Fruit fly (Drosophila melanogaster) whole organism, pupa: ENCODE data around the gene Jhbp4.
A peak's percentile ranks its signal among the peaks of the same experiment; 100 is the strongest.

ENCODE experiments used
- CG10348 ChIP-seq: fragments of 200-800 bp; sonication (Bioruptor generic); IDR thresholded peaks from 2 replicates; pipeline ENCODE4 v1.3.6; 2022; ENCODE audit warnings: missing biosample characterization, missing genetic modification characterization
- CG12605 ChIP-seq: fragments of 200-800 bp; sonication (Bioruptor generic); IDR thresholded peaks from 2 replicates; pipeline ENCODE4 v1.3.6; 2022; ENCODE audit warnings: missing biosample characterization, missing genetic modification characterization
- CG13204 ChIP-seq: fragments of 200-800 bp; sonication (Bioruptor generic); optimal IDR thresholded peaks from 2 replicates; lab custom pipeline; 2018; ENCODE audit warnings: missing biosample characterization, mild to moderate bottlenecking, missing genetic modification characterization, moderate library complexity
- CG14655 ChIP-seq: fragments of 200-800 bp; sonication (Bioruptor generic); optimal IDR thresholded peaks from 3 replicates; lab custom pipeline; 2017; ENCODE audit warnings: mild to moderate bottlenecking, missing biosample characterization, missing genetic modification reagents, missing genetic modification characterization
- CG15710 ChIP-seq: fragments of 200-800 bp; sonication (Bioruptor generic); optimal IDR thresholded peaks from 2 replicates; lab custom pipeline; 2018; ENCODE audit warnings: missing biosample characterization, mild to moderate bottlenecking, missing genetic modification characterization, moderate library complexity
- CG17806 ChIP-seq: fragments of 200-800 bp; sonication (Bioruptor generic); optimal IDR thresholded peaks from 2 replicates; lab custom pipeline; 2018; ENCODE audit warnings: missing biosample characterization, mild to moderate bottlenecking, missing genetic modification characterization, moderate library complexity
- CG32121 ChIP-seq: fragments of 200-800 bp; sonication (Bioruptor generic); IDR thresholded peaks from 2 replicates; pipeline ENCODE4 v1.3.6; 2022; ENCODE audit warnings: missing biosample characterization, missing genetic modification characterization
- CG34367 ChIP-seq: fragments of 200-800 bp; sonication (Bioruptor generic); optimal IDR thresholded peaks from 2 replicates; lab custom pipeline; 2018; ENCODE audit warnings: missing biosample characterization, mild to moderate bottlenecking, missing genetic modification characterization
- CG4496 ChIP-seq: fragments of 200-800 bp; sonication (Bioruptor generic); IDR thresholded peaks from 3 replicates; pipeline ENCODE4 v1.3.6; 2022; ENCODE audit warnings: missing biosample characterization, missing genetic modification characterization
- CG8159 ChIP-seq: fragments of 200-800 bp; sonication (Bioruptor generic); optimal IDR thresholded peaks from 3 replicates; lab custom pipeline; 2018; ENCODE audit warnings: missing biosample characterization, mild to moderate bottlenecking, missing genetic modification characterization, moderate library complexity
- CG8301 ChIP-seq: fragments of 200-800 bp; sonication (Bioruptor generic); optimal IDR thresholded peaks from 2 replicates; lab custom pipeline; 2018; ENCODE audit warnings: missing biosample characterization, mild to moderate bottlenecking, missing genetic modification characterization
- CG9948 ChIP-seq: fragments of 200-800 bp; sonication (Bioruptor generic); optimal IDR thresholded peaks from 2 replicates; lab custom pipeline; 2018; ENCODE audit warnings: missing biosample characterization, mild to moderate bottlenecking, missing genetic modification characterization, moderate library complexity
- D1 ChIP-seq: fragments of 200-800 bp; sonication (Bioruptor generic); optimal IDR thresholded peaks from 2 replicates; lab custom pipeline; 2018; ENCODE audit warnings: missing biosample characterization, mild to moderate bottlenecking, missing genetic modification characterization, moderate library complexity
- EcR ChIP-seq: fragments of 200-800 bp; sonication (Bioruptor generic); optimal IDR thresholded peaks from 3 replicates; lab custom pipeline; 2019; ENCODE audit warnings: missing biosample characterization, missing genetic modification characterization, mild to moderate bottlenecking, moderate library complexity, missing genetic modification reagents
- Ets98B ChIP-seq: fragments of 200-800 bp; sonication (Bioruptor generic); IDR thresholded peaks from 2 replicates; pipeline ENCODE4 v1.3.6; 2022; ENCODE audit warnings: missing biosample characterization, missing genetic modification characterization
- Pif1A ChIP-seq: fragments of 200-800 bp; sonication (Bioruptor generic); optimal IDR thresholded peaks from 3 replicates; lab custom pipeline; 2016; ENCODE audit warnings: missing biosample characterization, missing genetic modification characterization
- Pif1B ChIP-seq: fragments of 200-800 bp; sonication (Bioruptor generic); optimal IDR thresholded peaks from 3 replicates; lab custom pipeline; 2016; ENCODE audit warnings: missing biosample characterization, missing genetic modification characterization
- Snoo ChIP-seq: fragments of 200-800 bp; sonication (Bioruptor generic); optimal IDR thresholded peaks from 3 replicates; lab custom pipeline; 2017; ENCODE audit warnings: missing biosample characterization, mild to moderate bottlenecking, missing genetic modification characterization, inconsistent platforms
- fd96Ca ChIP-seq: fragments of 200-800 bp; sonication (Bioruptor generic); IDR thresholded peaks from 3 replicates; pipeline ENCODE4 v1.3.6; 2022; ENCODE audit warnings: missing biosample characterization, missing genetic modification characterization
- gl ChIP-seq: fragments of 200-800 bp; sonication (Bioruptor generic); optimal IDR thresholded peaks from 2 replicates; lab custom pipeline; 2018; ENCODE audit warnings: missing biosample characterization, mild to moderate bottlenecking, missing genetic modification characterization
- rn ChIP-seq: fragments of 200-800 bp; sonication (Bioruptor generic); IDR thresholded peaks from 2 replicates; pipeline ENCODE4 v1.3.6; 2022; ENCODE audit warnings: missing biosample characterization, missing genetic modification characterization

Gene Jhbp4

DNA sequence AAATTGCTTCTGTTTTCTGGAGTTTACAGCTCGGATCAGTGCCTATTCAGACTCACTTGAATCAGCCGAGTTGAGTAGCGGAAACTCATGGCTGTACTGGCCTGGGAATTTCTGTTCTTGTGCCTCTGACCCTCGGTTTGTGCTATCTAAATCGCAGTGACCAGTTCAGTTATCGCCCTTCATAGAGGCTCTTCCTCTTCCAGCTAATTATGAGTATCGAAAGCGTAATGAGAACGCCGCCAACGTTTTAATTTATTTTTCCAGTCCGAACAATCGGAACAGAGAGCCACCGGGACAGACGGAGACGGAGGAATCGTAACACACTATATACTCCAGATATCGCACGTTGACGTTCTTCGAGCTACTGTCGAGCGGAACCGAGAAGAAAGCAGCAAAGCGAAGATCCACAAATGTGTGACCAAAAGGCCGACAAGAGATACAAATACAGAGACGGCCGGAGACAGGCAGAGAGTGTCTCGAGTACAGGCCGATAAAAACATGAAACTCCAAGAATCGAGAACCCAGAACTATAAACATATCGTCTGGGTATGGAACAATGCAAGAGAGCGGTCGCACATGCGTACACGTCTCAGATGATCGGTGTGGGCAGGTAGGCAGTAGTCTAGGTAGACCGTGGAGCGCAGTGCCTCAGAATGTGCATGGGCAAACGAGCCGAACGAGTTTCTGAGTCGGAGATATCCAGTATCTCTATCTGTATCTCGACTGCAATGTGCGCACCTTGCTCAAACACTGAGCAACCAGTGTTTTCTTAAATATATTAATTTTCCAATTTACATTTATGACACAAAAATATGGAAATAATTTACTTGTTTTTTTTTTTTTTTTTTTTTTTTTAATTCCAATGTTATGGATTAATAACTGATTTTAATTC lies 28.6 kb downstream of the Jhbp4 start:
- TF ChIP-seq CG8159 (tag; lab: Kevin White, UChicago) (peak; percentile 80), Pif1A (peak; percentile 90), D1 (tag; lab: Kevin White, UChicago) (peak; percentile 39), EcR (GFP tag; lab: Kevin White, UChicago) (peak; percentile 55), CG12605 (peak; percentile 89), CG13204 (GFP tag; lab: Kevin White, UChicago) (peak; percentile 6), CG15710 (tag; lab: Kevin White, UChicago) (peak; percentile 82), rn (GFP tag; lab: Robert Waterston, UW) (peak; percentile 54), CG14655 (GFP tag; lab: Kevin White, UChicago) (no peak), fd96Ca (GFP tag; lab: Robert Waterston, UW) (peak; percentile 73; the same call in 2 of the 3 replicates), CG4496 (peak; percentile 83; the same call in 2 of the 3 replicates), gl (tag; lab: Kevin White, UChicago) (peak; percentile 4), CG9948 (peak; percentile 71), Pif1B (peak; percentile 90), CG10348 (GFP tag; lab: Robert Waterston, UW) (no peak), CG17806 (peak; percentile 82), CG32121 (GFP tag; lab: Robert Waterston, UW) (peak; percentile 86), Snoo (peak; percentile 58), CG8301 (tag; lab: Kevin White, UChicago) (peak; percentile 66), CG34367 (peak; percentile 70), Ets98B (GFP tag; lab: Robert Waterston, UW) (peak; percentile 88)
- TF ChIP-seq, all 21 proteins: peak for 19

DNA sequence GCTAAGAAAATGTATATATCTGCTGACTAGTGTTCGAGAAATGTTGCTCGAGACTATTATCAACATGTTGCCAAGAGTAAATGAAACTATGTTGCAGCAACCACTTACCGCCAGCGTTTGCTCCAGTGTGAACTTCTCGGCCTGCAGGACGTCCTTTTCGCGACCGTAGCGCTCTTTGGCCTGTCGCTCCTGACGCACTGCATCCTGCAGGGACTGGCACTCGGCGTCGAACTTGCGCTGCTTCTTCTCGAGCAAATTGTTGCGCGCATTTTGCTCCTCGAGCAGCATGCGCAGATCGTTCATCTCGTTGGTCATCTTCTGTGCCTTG lies 29.2 kb downstream of the Jhbp4 start:
- TF ChIP-seq CG34367 (no peak), rn (GFP tag; lab: Robert Waterston, UW) (no peak), fd96Ca (GFP tag; lab: Robert Waterston, UW) (peak; percentile 4; the same call in 1 of the 3 replicates), CG10348 (GFP tag; lab: Robert Waterston, UW) (no peak), Pif1A (peak; percentile 23), Snoo (no peak), CG8159 (tag; lab: Kevin White, UChicago) (no peak), EcR (GFP tag; lab: Kevin White, UChicago) (no peak), CG4496 (no peak; the same call in 1 of the 3 replicates), Ets98B (GFP tag; lab: Robert Waterston, UW) (no peak), CG32121 (GFP tag; lab: Robert Waterston, UW) (no peak)

DNA sequence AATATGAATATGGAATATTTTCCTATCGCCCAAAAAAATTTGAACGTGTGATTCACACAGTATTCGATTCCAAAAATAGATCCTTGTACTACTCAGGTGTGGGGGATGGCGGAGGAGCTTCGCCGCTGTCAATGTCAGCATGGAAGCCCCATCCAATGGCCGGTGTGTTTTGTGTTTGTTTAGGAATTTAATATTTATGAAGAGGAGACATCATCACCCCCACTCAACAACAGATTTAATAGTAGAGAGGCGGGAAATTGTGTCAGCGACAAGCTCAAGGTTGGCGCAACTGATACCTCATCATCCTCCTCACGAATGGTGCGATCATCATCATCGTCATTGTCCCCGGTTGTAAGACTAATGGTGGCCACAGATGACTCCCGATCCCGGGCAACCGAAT lies 30.8 kb downstream of the Jhbp4 start:
- no peak for TF ChIP-seq CG14655 (GFP tag; lab: Kevin White, UChicago)

DNA sequence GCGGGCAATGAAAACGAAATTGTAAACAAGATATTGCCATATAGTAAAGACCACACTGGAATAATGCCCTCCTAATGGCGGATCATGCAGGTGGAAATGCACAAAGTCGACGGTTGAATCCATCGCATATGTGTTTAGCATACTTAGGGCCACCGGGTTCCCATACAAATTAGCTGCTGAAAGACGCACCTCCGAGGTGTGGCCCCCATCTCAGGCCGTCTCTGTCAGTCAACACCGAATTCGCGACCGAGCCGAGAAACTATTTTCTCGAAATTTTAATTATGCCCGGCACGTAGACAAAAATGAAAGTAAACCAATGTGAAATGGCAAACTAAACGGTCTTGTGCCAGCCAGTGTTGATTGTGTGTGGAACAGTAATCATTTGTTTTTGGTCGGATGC lies 34.9 kb downstream of the Jhbp4 start:
- no peak for TF ChIP-seq CG12605
- TF ChIP-seq CG13204 (GFP tag; lab: Kevin White, UChicago): no peak
- no peak for TF ChIP-seq EcR (GFP tag; lab: Kevin White, UChicago)
- TF ChIP-seq Snoo: no peak
- TF ChIP-seq CG4496: no peak
- no peak for TF ChIP-seq fd96Ca (GFP tag; lab: Robert Waterston, UW)
- TF ChIP-seq Ets98B (GFP tag; lab: Robert Waterston, UW): no peak
- TF ChIP-seq CG32121 (GFP tag; lab: Robert Waterston, UW): no peak
- no peak for TF ChIP-seq gl (tag; lab: Kevin White, UChicago)
- no peak for TF ChIP-seq CG15710 (tag; lab: Kevin White, UChicago)
- TF ChIP-seq CG10348 (GFP tag; lab: Robert Waterston, UW): no peak
- no peak for TF ChIP-seq rn (GFP tag; lab: Robert Waterston, UW)
- no peak for TF ChIP-seq CG8159 (tag; lab: Kevin White, UChicago)
- TF ChIP-seq, all 21 proteins: peak for 0

DNA sequence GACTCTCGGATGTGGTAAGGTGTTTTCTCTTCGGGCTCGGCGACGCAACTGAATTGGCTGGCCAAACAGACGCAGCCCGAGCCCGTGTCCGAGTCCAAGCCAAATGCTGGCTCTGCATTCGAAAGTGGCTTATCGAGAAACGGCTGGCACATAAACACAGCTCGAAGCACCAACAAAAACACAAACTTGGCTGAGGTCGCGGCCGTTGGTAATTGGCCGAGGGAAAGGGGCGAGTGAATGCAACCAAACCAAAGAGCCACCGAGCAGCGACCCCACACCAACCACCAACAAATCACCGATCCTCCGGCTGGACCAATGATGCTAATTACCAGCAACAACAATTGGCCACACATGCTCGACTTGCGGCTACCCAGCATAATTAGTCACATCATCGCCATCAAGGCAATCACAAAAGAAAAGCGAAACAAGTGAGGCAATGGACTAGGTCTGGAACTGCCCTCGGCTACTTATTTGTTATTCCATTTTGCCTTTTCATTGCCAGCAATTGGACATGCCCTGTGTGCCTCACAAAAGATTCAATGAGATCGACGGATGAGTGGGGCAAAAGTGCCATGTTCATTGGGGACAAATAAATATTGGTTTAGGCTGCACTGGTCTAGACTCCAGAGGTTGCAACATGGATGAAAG lies 37.8 kb downstream of the Jhbp4 start, which contains the start of gene CG32855:
CG32855 (minus strand) TSS at position 51 of the 648 bp plus-strand sequence.
- TF ChIP-seq EcR (GFP tag; lab: Kevin White, UChicago) (peak; percentile 58), CG12605 (no peak)

DNA sequence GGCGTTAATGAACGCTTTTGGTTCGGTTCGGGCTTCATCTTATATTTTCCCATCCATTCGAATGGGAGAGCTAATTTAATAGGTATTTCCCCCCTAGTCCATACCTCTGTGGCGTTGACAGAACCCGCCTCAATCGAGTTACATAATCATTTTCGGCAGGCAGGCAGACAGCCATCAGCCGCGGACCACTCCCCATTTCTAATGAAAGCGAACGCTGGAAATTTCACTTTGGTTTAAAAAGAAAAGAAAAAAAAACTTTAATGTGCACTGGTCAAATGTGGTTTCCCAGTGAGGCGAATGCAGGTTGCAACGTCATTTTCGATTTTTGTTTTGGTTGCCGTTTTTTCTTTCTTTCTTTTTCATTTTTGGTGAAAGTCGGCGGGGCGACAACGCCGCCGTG lies 39.1 kb downstream of the Jhbp4 start:
- TF ChIP-seq Snoo: peak; percentile 64
- peak; percentile 12; the same call in 1 of the 2 replicates for TF ChIP-seq Ets98B (GFP tag; lab: Robert Waterston, UW)
- TF ChIP-seq CG4496: 0 out of 3 replicates have a peak, but pooled peaks have one; percentile 13
- TF ChIP-seq CG17806: no peak
